Fruit fly (Drosophila melanogaster): Measurements from ENCODE around the gene Adk2.

Adk2 gene

DNA sequence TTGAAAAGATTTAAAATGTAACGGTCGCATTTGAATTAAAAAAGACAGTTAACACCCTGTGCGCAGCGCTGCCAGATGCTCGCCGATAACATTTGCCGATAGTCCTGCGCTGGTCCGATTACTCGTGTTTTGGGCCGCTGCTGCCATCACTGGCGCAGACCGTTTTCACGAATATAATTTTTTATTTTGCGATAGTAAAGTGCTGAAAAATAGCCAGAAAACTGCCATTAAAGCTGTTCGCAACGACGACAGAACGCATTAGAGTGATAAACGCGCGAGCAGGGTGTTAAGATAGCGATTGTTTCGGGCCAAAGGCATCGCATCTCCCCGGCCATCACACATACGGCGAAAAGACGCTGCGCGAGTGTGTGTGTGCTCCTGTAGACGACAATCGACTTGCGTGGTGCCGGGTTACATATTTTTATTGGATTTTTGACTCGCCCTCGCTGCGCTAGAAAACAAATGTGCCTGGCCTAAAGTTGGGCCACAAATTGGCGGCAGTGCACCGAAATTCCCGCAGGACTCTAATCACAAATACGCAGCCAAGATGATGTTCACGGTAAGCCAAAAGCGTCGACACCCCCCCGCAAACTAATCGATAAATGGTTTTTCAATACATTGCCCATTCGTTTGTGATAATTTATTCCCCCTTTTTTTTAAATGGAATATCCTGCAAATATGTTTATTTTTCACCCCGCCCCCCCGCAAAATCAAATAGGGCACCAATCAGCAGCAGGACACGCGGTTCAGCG lies 14.4 kb upstream of the Adk2 start, which contains the start of gene Srrm1:
TSS of gene Srrm1 (plus strand) at position 116 of the 752 bp plus-strand sequence.
- no peak for TF ChIP-seq CG8478 (optimal IDR thresholded peaks at IDR 0.05)
- peak; percentile 21 to 55 for TF ChIP-seq CTCF (optimal IDR thresholded peaks at IDR 0.05)

DNA sequence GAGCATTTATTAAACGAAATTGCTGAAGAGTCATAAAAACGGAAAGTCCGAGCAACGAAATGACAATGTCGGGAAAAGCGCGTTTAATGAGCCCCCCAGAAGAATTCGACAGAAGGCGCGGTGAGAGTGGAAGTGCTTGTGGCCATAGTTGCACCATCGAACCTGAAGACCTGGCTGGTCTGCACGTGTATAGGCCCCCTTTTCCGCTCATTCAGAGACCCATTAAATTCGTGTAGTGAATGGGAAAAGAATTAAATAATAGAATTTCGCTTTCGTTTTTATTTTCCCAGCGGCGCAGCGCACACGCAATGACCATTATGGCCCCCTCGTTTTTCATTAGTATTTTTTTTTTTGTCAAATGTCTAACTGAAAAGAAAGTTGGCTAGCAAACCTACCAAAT lies 10.9 kb upstream of the Adk2 start:
- TF ChIP-seq CTCF (optimal IDR thresholded peaks at IDR 0.05) (no peak), CG8478 (optimal IDR thresholded peaks at IDR 0.05) (no peak)

DNA sequence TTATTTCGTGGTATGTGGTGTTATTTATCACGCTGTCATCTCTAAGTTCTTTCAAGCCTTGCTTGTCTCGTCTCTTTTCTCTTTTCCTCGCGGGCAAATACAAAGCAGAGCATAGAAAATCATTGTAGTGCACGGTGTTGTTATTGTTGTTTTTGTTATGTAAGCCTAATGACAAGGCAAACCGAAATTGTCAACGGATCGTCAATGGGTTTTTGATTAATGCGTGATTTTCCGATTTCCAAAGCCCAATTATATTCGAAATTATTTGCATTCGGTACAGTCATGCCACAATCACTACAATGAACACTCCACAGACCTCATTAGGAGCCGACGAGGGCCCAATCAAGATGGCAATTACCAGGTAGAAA lies 10.4 kb upstream of the Adk2 start:
- no peak for TF ChIP-seq CTCF (optimal IDR thresholded peaks at IDR 0.05)

dm6 chr3L:13032085-13032914 lies 9.8 kb upstream of the Adk2 start:
- TF ChIP-seq CG8478 (optimal IDR thresholded peaks at IDR 0.05) (no peak), CTCF (optimal IDR thresholded peaks at IDR 0.05) (no peak)

DNA sequence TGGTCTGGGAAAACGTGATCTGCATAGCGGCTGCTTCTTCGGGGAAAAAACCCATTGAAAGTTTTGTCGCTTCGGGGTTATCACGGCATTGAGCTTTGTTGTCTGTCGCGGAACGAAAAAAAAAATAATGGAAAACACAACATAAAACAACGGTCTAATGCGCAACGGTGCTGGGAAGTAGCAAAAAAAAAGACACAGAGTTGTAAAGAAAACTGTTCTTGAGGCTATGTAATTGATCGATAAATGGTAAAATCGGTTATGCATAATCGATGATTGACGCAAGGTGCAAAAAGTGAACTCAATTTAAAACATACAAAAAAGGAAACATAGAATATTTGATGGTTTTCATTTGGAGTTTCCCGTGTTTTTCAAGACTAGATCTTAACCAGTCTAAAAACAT lies 8.8 kb upstream of the Adk2 start:
- TF ChIP-seq CTCF (optimal IDR thresholded peaks at IDR 0.05) (no peak), CG8478 (optimal IDR thresholded peaks at IDR 0.05) (no peak)

- TF ChIP-seq CTCF (optimal IDR thresholded peaks at IDR 0.05): no peak
- TF ChIP-seq CG8478 (optimal IDR thresholded peaks at IDR 0.05): no peak
Measured at dm6 chr3L:13030055-13030634, 7.7 kb upstream of the Adk2 start.

dm6 chr3L:13028740-13029139 lies 6.3 kb upstream of the Adk2 start, which contains the start of gene CG17672:
Gene CG17672, plus strand, starts transcription at chr3L:13028962.
- TF ChIP-seq CTCF (optimal IDR thresholded peaks at IDR 0.05): no peak
- TF ChIP-seq CG8478 (optimal IDR thresholded peaks at IDR 0.05): no peak

DNA sequence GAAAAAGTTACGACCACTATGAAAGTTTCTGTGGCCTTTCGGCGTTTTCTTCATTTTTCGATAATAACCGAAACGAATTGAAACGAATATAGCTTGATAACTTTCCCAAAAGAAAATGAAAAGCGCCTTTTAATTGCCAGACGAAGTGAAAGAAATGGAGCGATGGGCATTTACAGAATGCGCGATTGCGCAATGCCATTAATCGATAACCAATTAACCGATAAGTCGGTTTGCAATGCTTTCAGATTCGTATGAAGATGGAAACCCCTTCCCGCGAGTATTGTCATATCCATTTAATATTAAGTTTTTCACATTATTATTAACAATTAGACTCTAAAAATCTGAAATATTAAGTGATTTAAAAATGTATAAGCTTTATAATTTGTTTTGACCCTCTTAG lies 4.8 kb upstream of the Adk2 start:
- TF ChIP-seq CG8478 (optimal IDR thresholded peaks at IDR 0.05) (no peak), CTCF (optimal IDR thresholded peaks at IDR 0.05) (no peak)

- TF ChIP-seq CTCF (optimal IDR thresholded peaks at IDR 0.05): no peak
- no peak for TF ChIP-seq CG8478 (optimal IDR thresholded peaks at IDR 0.05)
Measured at dm6 chr3L:13026872-13027271, 4.4 kb upstream of the Adk2 start.

DNA sequence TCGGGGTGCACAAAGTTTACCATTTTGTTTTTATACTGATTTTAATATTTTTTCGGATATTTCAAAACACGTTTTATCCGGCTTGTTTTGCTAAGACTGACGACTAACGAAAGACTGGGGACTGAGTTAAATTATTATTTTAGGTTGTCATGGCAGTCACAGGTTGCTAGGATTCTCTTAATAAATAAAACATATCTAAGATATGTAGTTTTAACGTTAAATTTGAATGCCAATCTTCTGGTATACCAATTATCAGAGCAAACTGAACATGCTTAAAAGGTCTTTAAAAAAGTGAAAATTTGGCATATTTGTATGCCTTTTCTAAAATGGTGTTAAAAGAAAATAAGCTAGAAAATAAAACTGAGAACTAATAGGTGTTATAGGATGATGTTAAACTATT lies 3.8 kb upstream of the Adk2 start, which contains the start of gene Zmynd10:
TSS of gene Zmynd10 (minus strand) at position 101 of the 400 bp plus-strand sequence.
- TF ChIP-seq CTCF (optimal IDR thresholded peaks at IDR 0.05): no peak
- no peak for TF ChIP-seq CG8478 (optimal IDR thresholded peaks at IDR 0.05)

DNA sequence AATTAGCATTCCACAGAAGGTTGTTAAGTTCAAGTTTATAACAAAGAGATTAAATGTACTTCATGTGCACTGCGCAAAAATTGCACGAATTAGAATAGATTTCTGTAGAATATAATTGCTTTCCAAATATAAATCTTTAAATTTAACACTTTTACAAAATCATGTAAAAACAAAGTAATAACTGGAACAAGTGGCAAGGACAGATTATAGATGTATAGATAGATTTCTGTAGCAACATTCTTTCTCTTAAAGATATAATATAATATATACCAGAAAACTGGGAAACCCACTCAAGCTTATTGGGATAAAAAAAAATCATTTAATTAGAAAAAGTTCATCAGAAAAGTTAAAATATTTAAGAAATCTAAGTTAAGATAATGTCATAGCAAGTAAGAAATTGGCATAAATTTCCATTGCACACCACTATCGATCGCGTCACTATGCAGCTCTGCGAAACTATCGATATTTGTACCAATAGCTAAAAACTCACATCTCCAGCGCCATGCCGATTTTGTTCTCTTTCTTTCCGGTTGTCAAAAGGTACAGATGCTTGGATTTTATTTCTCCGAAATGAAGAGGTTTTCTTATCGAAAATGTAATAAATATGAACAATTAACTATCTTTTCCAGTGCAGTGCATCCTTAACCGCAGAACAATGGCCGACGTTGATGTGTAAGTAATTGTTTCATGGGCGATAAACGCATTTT lies 519 bp upstream of the Adk2 start, which contains the start of gene RpS12:
TSS of gene RpS12 (plus strand) at position 499 of the 707 bp plus-strand sequence.
- TF ChIP-seq CG8478 (optimal IDR thresholded peaks at IDR 0.05): no peak
- no peak for TF ChIP-seq CTCF (optimal IDR thresholded peaks at IDR 0.05)

DNA sequence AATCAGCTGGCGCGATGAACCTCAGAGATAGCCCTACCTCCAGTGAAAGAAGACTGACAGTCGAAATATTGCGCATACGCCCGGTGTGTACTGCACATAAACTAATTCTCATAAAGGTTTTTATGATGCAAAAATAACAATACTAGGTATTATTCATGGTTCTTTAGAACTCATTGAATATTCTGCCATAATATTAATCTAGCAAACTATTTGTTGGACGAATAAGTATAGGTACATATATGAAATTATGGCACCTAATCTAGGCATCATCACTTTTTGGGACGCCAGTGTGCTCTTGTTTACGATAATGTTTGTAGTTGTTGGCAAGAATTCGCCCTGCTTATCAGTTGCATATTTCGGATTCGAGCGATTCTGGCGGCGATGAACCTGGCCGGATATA lies 761 bp downstream of the Adk2 start:
- TF ChIP-seq CG8478 (optimal IDR thresholded peaks at IDR 0.05) (no peak), CTCF (optimal IDR thresholded peaks at IDR 0.05) (no peak)

dm6 chr3L:13019249-13019956 lies 3.1 kb downstream of the Adk2 start:
- no peak for TF ChIP-seq CTCF (optimal IDR thresholded peaks at IDR 0.05)
- no peak for TF ChIP-seq CG8478 (optimal IDR thresholded peaks at IDR 0.05)

- TF ChIP-seq CTCF (optimal IDR thresholded peaks at IDR 0.05) (no peak), CG8478 (optimal IDR thresholded peaks at IDR 0.05) (no peak)
Measured at dm6 chr3L:13017803-13018324, 4.6 kb downstream of the Adk2 start, which contains the start of the genes mRpL20 and Icmt. Gene mRpL20, minus strand, starts transcription at chr3L:13017867. Gene Icmt, plus strand, starts transcription at chr3L:13018266.
